Worm (Caenorhabditis elegans) whole organism, late embryonic: ENCODE data around the gene mnm-2.

Experiments
- Y22D7AL.16 ChIP-seq: sonication (generic microtip); optimal IDR thresholded peaks from 2 replicates; lab custom pipeline; 2016; ENCODE audit warnings: missing genetic modification characterization, missing compliant biosample characterization
- ahr-1 ChIP-seq: sonication (generic microtip); optimal IDR thresholded peaks from 2 replicates; lab custom pipeline; 2016; ENCODE audit warnings: missing genetic modification characterization, missing compliant biosample characterization
- ama-1 ChIP-seq: fragments of 150-350 bp; optimal IDR thresholded peaks from 2 replicates; lab custom pipeline; 2014
- ceh-14 ChIP-seq: sonication (generic microtip); optimal IDR thresholded peaks from 2 replicates; lab custom pipeline; 2016; ENCODE audit warnings: missing genotype, missing genetic modification characterization, missing compliant biosample characterization
- ceh-18 ChIP-seq: sonication (generic microtip); optimal IDR thresholded peaks from 2 replicates; lab custom pipeline; 2016; ENCODE audit warnings: missing genetic modification characterization, missing compliant biosample characterization
- ceh-19 ChIP-seq: fragments of 200-800 bp; sonication (Bioruptor generic); optimal IDR thresholded peaks from 2 replicates; lab custom pipeline; 2018; ENCODE audit warnings: mild to moderate bottlenecking, missing genetic modification characterization, missing compliant biosample characterization
- ceh-2 ChIP-seq: sonication (generic microtip); optimal IDR thresholded peaks from 2 replicates; lab custom pipeline; 2016; ENCODE audit warnings: missing genotype, missing genetic modification characterization, missing compliant biosample characterization
- ceh-30 ChIP-seq: fragments of 150-350 bp; optimal IDR thresholded peaks from 2 replicates; lab custom pipeline; 2014; ENCODE audit warnings: missing biosample characterization, missing genetic modification characterization
- ceh-34 ChIP-seq: sonication (generic microtip); optimal IDR thresholded peaks from 2 replicates; lab custom pipeline; 2016; ENCODE audit warnings: mild to moderate bottlenecking, missing genetic modification characterization, missing compliant biosample characterization
- ceh-9 ChIP-seq: sonication (generic microtip); optimal IDR thresholded peaks from 2 replicates; lab custom pipeline; 2016; ENCODE audit warnings: mild to moderate bottlenecking, missing genetic modification characterization, inconsistent platforms, missing compliant biosample characterization
- che-1 ChIP-seq: sonication (generic microtip); optimal IDR thresholded peaks from 2 replicates; lab custom pipeline; 2016; ENCODE audit warnings: mild to moderate bottlenecking, missing genetic modification characterization, missing compliant biosample characterization
- dmd-4 ChIP-seq: sonication (generic microtip); optimal IDR thresholded peaks from 2 replicates; lab custom pipeline; 2016; ENCODE audit warnings: borderline replicate concordance, missing genetic modification characterization, missing compliant biosample characterization
- elt-4 ChIP-seq: sonication (generic microtip); optimal IDR thresholded peaks from 2 replicates; lab custom pipeline; 2016; ENCODE audit warnings: missing genetic modification characterization, missing compliant biosample characterization
- ets-4 ChIP-seq: sonication (generic microtip); optimal IDR thresholded peaks from 2 replicates; lab custom pipeline; 2016; ENCODE audit warnings: missing genetic modification characterization, missing compliant biosample characterization
- eyg-1 ChIP-seq: sonication (generic microtip); optimal IDR thresholded peaks from 2 replicates; lab custom pipeline; 2016; ENCODE audit warnings: missing genotype, missing genetic modification characterization, missing compliant biosample characterization
- fax-1 ChIP-seq: sonication (generic microtip); optimal IDR thresholded peaks from 2 replicates; lab custom pipeline; 2016; ENCODE audit warnings: missing genotype, missing genetic modification characterization, missing compliant biosample characterization
- fkh-10 ChIP-seq: fragments of 150-350 bp; optimal IDR thresholded peaks from 2 replicates; lab custom pipeline; 2014; ENCODE audit warnings: missing biosample characterization, missing genetic modification reagents, missing genetic modification characterization
- fkh-6 ChIP-seq: sonication (generic microtip); optimal IDR thresholded peaks from 2 replicates; lab custom pipeline; 2016; ENCODE audit warnings: missing genetic modification characterization, missing compliant biosample characterization
- gmeb-2 ChIP-seq: sonication (generic microtip); optimal IDR thresholded peaks from 2 replicates; lab custom pipeline; 2016; ENCODE audit warnings: missing genetic modification characterization, inconsistent platforms, missing compliant biosample characterization
- hlh-15 ChIP-seq: sonication (generic microtip); optimal IDR thresholded peaks from 2 replicates; lab custom pipeline; 2016; ENCODE audit warnings: missing genetic modification characterization, missing compliant biosample characterization
- hlh-30 ChIP-seq: sonication (generic microtip); optimal IDR thresholded peaks from 2 replicates; lab custom pipeline; 2017; ENCODE audit warnings: antibody characterized with exemption, missing genetic modification characterization, missing compliant biosample characterization; ENCODE audit not compliant: insufficient read depth
- hlh-8 ChIP-seq: sonication (generic microtip); optimal IDR thresholded peaks from 2 replicates; lab custom pipeline; 2016; ENCODE audit warnings: missing genotype, missing genetic modification characterization, missing compliant biosample characterization
- lin-11 ChIP-seq: fragments of 200-800 bp; sonication (Bioruptor generic); optimal IDR thresholded peaks from 2 replicates; lab custom pipeline; 2018; ENCODE audit warnings: mild to moderate bottlenecking, missing genetic modification characterization, missing compliant biosample characterization
- nhr-11 ChIP-seq: fragments of 150-350 bp; optimal IDR thresholded peaks from 2 replicates; lab custom pipeline; 2014; ENCODE audit warnings: missing biosample characterization, missing genetic modification characterization
- npax-4 ChIP-seq: sonication (generic microtip); optimal IDR thresholded peaks from 2 replicates; lab custom pipeline; 2016; ENCODE audit warnings: missing genetic modification characterization, missing compliant biosample characterization
- odd-2 ChIP-seq: sonication (generic microtip); optimal IDR thresholded peaks from 2 replicates; lab custom pipeline; 2017; ENCODE audit warnings: antibody characterized with exemption, mild to moderate bottlenecking, missing genetic modification characterization, missing compliant biosample characterization
- pha-2 ChIP-seq: sonication (generic microtip); optimal IDR thresholded peaks from 2 replicates; lab custom pipeline; 2017; ENCODE audit warnings: mild to moderate bottlenecking, missing genetic modification characterization, missing compliant biosample characterization
- sdc-2 ChIP-seq: sonication (generic microtip); optimal IDR thresholded peaks from 2 replicates; lab custom pipeline; 2016; ENCODE audit warnings: missing genotype, missing genetic modification characterization, missing compliant biosample characterization
- sox-2 ChIP-seq: fragments of 200-800 bp; sonication (Bioruptor generic); IDR thresholded peaks from 2 replicates; pipeline ENCODE4 v1.3.6; 2022; ENCODE audit warnings: missing genetic modification reagents, missing genetic modification characterization, missing compliant biosample characterization
- tbx-2 ChIP-seq: sonication (generic microtip); optimal IDR thresholded peaks from 2 replicates; lab custom pipeline; 2016; ENCODE audit warnings: missing genetic modification characterization, missing compliant biosample characterization
- tbx-7 ChIP-seq: sonication (generic microtip); optimal IDR thresholded peaks from 2 replicates; lab custom pipeline; 2016; ENCODE audit warnings: missing genotype, missing genetic modification characterization, missing compliant biosample characterization
- ttx-3 ChIP-seq: sonication (generic microtip); optimal IDR thresholded peaks from 2 replicates; lab custom pipeline; 2016; ENCODE audit warnings: missing genetic modification reagents, missing genetic modification characterization, missing compliant biosample characterization
- unc-3 ChIP-seq, 2 experiments: fragments of 200-800 bp in 1 of 2; sonication (Bioruptor generic) in 1 of 2; sonication (generic microtip) in 1 of 2; conservative IDR thresholded peaks in 1 of 2; optimal IDR thresholded peaks in 1 of 2; 2 replicates each; pipeline versions ENCODE4 v1.3.6 to Lab custom; 2016 to 2022; ENCODE audit warnings: missing compliant biosample characterization in 2 of 2, missing genetic modification characterization in 2 of 2, missing genetic modification reagents in 1 of 2
- unc-86 ChIP-seq: sonication (generic microtip); optimal IDR thresholded peaks from 2 replicates; lab custom pipeline; 2016; ENCODE audit warnings: missing genetic modification characterization, missing compliant biosample characterization
- ztf-16 ChIP-seq: sonication (generic microtip); optimal IDR thresholded peaks from 2 replicates; lab custom pipeline; 2017; ENCODE audit warnings: missing genetic modification characterization, missing compliant biosample characterization

The mnm-2 gene

DNA sequence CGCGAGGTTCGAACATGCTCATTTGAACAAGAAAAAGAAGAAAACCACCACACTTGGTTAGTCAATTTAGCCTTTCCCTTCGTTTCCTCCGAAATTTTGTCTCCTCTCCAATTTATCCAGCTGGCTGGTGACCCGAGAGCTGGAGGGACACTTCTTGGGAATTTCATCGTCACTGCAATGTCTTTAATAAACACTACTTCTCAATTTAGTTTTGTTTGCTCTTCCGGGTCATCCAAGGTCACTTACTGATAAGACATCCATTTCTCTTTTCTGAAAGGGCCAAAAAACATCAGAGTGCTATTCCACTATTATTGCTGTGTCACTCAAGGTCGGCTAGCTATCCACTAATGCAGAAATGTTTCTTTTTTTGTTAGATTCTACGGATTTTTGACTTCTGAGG, 19.3 kb downstream of the mnm-2 start, which contains the start of gene C10A4.3:
TSS of gene C10A4.3 (plus strand) at position 301 of the 400 bp plus-strand sequence.
- TF ChIP-seq ztf-16 (tag; lab: Kevin White, UChicago) (no peak), sox-2 (no peak), ets-4 (tag; lab: Kevin White, UChicago) (no peak), Y22D7AL.16 (tag; lab: Kevin White, UChicago) (no peak), npax-4 (tag; lab: Kevin White, UChicago) (no peak), ceh-14 (tag; lab: Kevin White, UChicago) (no peak), hlh-15 (tag; lab: Kevin White, UChicago) (no peak), ceh-34 (no peak), ceh-18 (tag; lab: Kevin White, UChicago) (no peak), ahr-1 (no peak)

DNA sequence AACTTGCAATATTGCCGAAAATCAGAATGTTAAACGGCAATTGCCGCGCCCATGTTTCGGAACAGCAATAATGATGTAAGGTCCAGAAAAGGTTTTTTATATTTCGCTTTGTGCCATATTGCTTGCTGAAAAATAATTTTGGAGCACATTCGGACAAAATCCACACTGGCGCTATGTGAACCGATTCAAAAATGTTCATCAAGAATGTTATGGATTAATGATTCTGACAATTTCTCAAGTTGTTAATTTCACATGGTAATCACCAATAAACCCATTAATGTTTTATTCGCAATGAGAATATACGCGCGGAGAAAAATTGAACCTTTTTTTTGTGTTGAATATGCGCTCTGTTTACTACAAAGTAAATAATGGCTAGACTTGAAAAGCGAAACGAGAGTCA, 20.2 kb downstream of the mnm-2 start:
- TF ChIP-seq ttx-3 (tag; lab: Kevin White, UChicago) (no peak), ceh-34 (no peak), gmeb-2 (tag; lab: Kevin White, UChicago) (no peak), eyg-1 (tag; lab: Kevin White, UChicago) (no peak), pha-2 (tag; lab: Kevin White, UChicago) (no peak), ceh-18 (tag; lab: Kevin White, UChicago) (no peak), hlh-15 (tag; lab: Kevin White, UChicago) (no peak), unc-3 (GFP tag; conservative IDR thresholded peaks at IDR 0.05; lab: Robert Waterston, UW) (no peak), unc-3 (tag; optimal IDR thresholded peaks at IDR 0.05; lab: Kevin White, UChicago) (no peak), ceh-2 (tag; lab: Kevin White, UChicago) (no peak)
- TF ChIP-seq, all 69 proteins: peak for 0

DNA sequence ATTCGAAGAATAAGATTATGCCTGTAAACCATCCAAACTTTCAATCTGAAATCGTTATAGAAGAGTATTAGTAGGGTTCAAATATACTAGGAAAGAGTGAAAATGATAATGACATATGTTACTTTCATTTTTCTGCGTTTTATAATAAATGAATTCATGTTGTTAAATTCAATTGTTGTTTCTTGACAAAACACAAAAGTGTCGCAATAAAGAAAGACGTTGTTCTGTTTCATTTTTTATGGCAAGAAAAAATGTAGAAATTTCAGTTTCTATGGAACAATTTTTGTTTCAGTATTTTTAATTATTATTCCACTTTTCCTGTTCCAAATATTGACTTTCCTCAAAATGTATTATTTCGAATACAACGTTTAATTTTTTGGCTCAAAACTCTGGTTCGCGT, 23.9 kb downstream of the mnm-2 start, which contains the start of gene C10A4.4:
TSS of gene C10A4.4 (plus strand) at position 301 of the 400 bp plus-strand sequence.
- TF ChIP-seq hlh-30 (tag; lab: Kevin White, UChicago) (no peak), dmd-4 (tag; lab: Kevin White, UChicago) (no peak), ceh-19 (GFP tag; lab: Kevin White, UChicago) (no peak), sox-2 (no peak), lin-11 (no peak), ama-1 (lab: Kevin White, UChicago) (no peak)
- TF ChIP-seq, all 69 proteins: peak for 0

DNA sequence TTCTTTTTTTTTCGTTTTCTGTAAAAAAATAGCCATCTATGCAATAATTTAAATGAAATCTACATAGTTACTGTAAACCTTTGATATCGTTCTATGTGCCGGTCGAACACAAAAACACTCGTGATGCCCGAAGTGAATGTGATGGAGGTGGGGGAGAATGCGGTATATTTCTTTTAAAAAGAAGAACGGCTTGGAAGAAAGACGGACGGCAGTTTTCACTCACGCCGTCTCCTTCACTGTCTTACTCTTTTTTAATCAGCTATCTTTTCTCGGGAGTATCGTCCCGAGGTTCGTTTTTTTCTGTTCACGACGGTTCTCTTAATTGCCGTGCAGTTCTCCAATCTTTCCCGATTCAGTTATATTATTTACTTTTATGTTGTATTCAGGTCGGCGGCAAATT, 26.1 kb downstream of the mnm-2 start, which contains the start of gene C10A4.10:
TSS of gene C10A4.10 (plus strand) at position 301 of the 400 bp plus-strand sequence.
- no peak for TF ChIP-seq sox-2
- no peak for TF ChIP-seq nhr-11 (tag; lab: Kevin White, UChicago)
- no peak for TF ChIP-seq che-1
- TF ChIP-seq sdc-2 (tag; lab: Kevin White, UChicago) = no peak
- no peak for TF ChIP-seq odd-2 (tag; lab: Kevin White, UChicago)
- no peak for TF ChIP-seq fkh-10 (GFP tag; lab: Kevin White, UChicago)
- TF ChIP-seq ceh-14 (tag; lab: Kevin White, UChicago) = no peak
- no peak for TF ChIP-seq tbx-7
- TF ChIP-seq ceh-34 = no peak
- no peak for TF ChIP-seq hlh-8 (tag; lab: Kevin White, UChicago)
- no peak for TF ChIP-seq ceh-30 (tag; lab: Kevin White, UChicago)
- TF ChIP-seq elt-4 (tag; lab: Kevin White, UChicago) = no peak
- TF ChIP-seq fkh-6 (tag; lab: Kevin White, UChicago) = no peak
- TF ChIP-seq unc-86 (tag; lab: Kevin White, UChicago) = no peak
- TF ChIP-seq fax-1 = no peak
- TF ChIP-seq tbx-2 (tag; lab: Kevin White, UChicago) = no peak
- no peak for TF ChIP-seq eyg-1 (tag; lab: Kevin White, UChicago)
- no peak for TF ChIP-seq ets-4 (tag; lab: Kevin White, UChicago)

ce11 chrX:7397935-7398334, 26.8 kb downstream of the mnm-2 start, which contains the start of gene C10A4.13:
C10A4.13 (minus strand) TSS chrX:7398035.
- TF ChIP-seq ceh-9 (tag; lab: Kevin White, UChicago) (no peak), elt-4 (tag; lab: Kevin White, UChicago) (no peak), eyg-1 (tag; lab: Kevin White, UChicago) (no peak), ceh-2 (tag; lab: Kevin White, UChicago) (no peak)
